Worm (Caenorhabditis elegans) whole organism, L3 larva: Measurements from ENCODE around the gene B0563.7.

Experiments used
- ZK546.5 ChIP-seq: sonication (generic microtip); optimal IDR thresholded peaks from 2 replicates; lab custom pipeline; 2017; ENCODE audit warnings: missing biosample characterization, missing genetic modification characterization
- pha-4 ChIP-seq: fragments of 150-350 bp; optimal IDR thresholded peaks from 2 replicates; lab custom pipeline; 2014; ENCODE audit warnings: missing biosample characterization, missing genetic modification reagents, missing genetic modification characterization

Gene B0563.7

DNA sequence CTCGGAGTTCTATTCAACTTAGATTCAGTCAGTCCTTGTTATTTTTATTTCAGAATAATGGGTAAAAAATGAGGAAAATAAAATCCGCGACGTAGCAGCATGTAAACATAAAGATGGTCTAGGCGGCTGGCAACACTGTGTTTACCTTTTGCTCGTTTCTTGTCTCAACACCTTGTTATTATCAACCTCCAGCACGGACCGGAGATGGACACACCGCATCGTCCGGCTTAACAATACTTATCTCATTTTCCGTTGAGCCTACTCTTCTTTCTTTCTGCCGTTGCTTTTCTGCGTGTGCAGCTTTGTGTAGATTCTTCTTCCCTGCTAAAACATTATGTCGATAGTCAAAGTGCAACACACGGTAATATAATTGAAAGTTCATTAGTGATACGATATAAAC, 51.1 kb downstream of the B0563.7 start:
- TF ChIP-seq ZK546.5 (tag; lab: Kevin White, UChicago): no peak
- peak; percentile 49 for TF ChIP-seq pha-4 (tag; lab: Kevin White, UChicago)
- TF ChIP-seq, all 47 proteins: peak for 1
